Worm (Caenorhabditis elegans) whole organism, young adult: ENCODE measurements around the gene ZK1290.11.

Source experiments
- F49E8.2 ChIP-seq: sonication (generic microtip); optimal IDR thresholded peaks from 3 replicates; lab custom pipeline; 2017; ENCODE audit warnings: missing genetic modification characterization, mild to moderate bottlenecking, missing compliant biosample characterization, antibody characterized with exemption, moderate library complexity; ENCODE audit not compliant: insufficient read depth
- hmg-20 ChIP-seq: fragments of 200-800 bp; sonication (Bioruptor generic); IDR thresholded peaks from 2 replicates; pipeline ENCODE4 v1.3.6; 2022; ENCODE audit warnings: missing genetic modification reagents, missing genetic modification characterization, missing compliant biosample characterization
- lir-1 ChIP-seq: fragments of 200-800 bp; sonication (Bioruptor generic); conservative IDR thresholded peaks from 2 replicates; pipeline ENCODE4 v1.3.6; 2022; ENCODE audit warnings: missing genetic modification reagents, missing genetic modification characterization, missing compliant biosample characterization
- nfya-1 ChIP-seq: sonication (generic microtip); optimal IDR thresholded peaks from 2 replicates; lab custom pipeline; 2017; ENCODE audit warnings: antibody characterized with exemption, missing compliant biosample characterization, missing genetic modification characterization, borderline replicate concordance; ENCODE audit not compliant: insufficient read depth

DNA sequence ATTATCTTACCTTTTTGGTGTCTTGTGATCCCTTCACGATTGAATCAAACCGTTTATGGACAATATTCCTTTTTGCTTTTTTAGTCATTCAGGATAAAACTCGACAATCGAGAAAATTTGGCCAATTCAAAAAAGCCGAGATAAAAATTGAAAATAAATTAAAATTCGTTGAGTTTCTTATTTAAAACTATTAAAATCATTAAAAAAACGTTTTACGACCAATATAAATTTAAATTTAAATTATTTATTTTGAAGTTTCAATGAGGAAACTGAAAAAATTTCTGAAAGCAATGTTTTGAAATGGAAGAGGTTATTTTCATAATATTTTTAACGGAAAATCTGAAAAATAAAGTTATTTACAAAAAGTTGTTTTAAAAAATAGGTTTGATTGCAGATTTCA is 38.1 kb downstream of the ZK1290.11 start, which contains the start of gene ZK1290.15:
- TF ChIP-seq hmg-20 (no peak), lir-1 (GFP tag; lab: Robert Waterston, UW) (no peak), nfya-1 (tag; lab: Kevin White, UChicago) (no peak), F49E8.2 (tag; lab: Kevin White, UChicago) (no peak)
